Worm (Caenorhabditis elegans): ENCODE measurements around the gene oac-4.

- TF ChIP-seq cog-1 (tag; optimal IDR thresholded peaks at IDR 0.05) = no peak
- no peak for TF ChIP-seq ztf-23 (GFP tag; IDR thresholded peaks at IDR 0.05)
- TF ChIP-seq T22C8.4 (GFP tag; IDR thresholded peaks at IDR 0.05) = no peak
- TF ChIP-seq flt-1 (GFP tag; IDR thresholded peaks at IDR 0.05) = no peak
- no peak for TF ChIP-seq tab-1 (GFP tag; IDR thresholded peaks at IDR 0.05)
- TF ChIP-seq klf-2 (GFP tag; conservative IDR thresholded peaks at IDR 0.05) = no peak
- TF ChIP-seq ref-1 (GFP tag; conservative IDR thresholded peaks at IDR 0.05) = no peak
- no peak for TF ChIP-seq ztf-29 (GFP tag; IDR thresholded peaks at IDR 0.05)
- no peak for TF ChIP-seq med-1 (GFP tag; optimal IDR thresholded peaks at IDR 0.05; ENCODE audit: insufficient read depth)
Measured at ce11 chrII:3788356-3788962, 47.4 kb downstream of the oac-4 start.
